Worm (Caenorhabditis elegans) whole organism, late embryonic: ENCODE measurements around the gene F09E10.1.

ENCODE experiments used
- hlh-15 ChIP-seq: sonication (generic microtip); optimal IDR thresholded peaks from 2 replicates; lab custom pipeline; 2016; ENCODE audit warnings: missing genetic modification characterization, missing compliant biosample characterization
- hlh-30 ChIP-seq: sonication (generic microtip); optimal IDR thresholded peaks from 2 replicates; lab custom pipeline; 2017; ENCODE audit warnings: antibody characterized with exemption, missing genetic modification characterization, missing compliant biosample characterization; ENCODE audit not compliant: insufficient read depth
- pat-9 ChIP-seq: fragments of 200-800 bp; sonication (Bioruptor generic); optimal IDR thresholded peaks from 2 replicates; lab custom pipeline; 2018; ENCODE audit warnings: mild to moderate bottlenecking, missing genetic modification characterization, moderate library complexity, missing compliant biosample characterization

- TF ChIP-seq hlh-15 (tag; lab: Kevin White, UChicago) (no peak), pat-9 (tag; lab: Kevin White, UChicago) (no peak), hlh-30 (no peak)
Observed at ce11 chrX:1516574-1516973, 14.0 kb downstream of the F09E10.1 start.
